Fruit fly (Drosophila melanogaster): ENCODE data around the gene Hyls1.
A peak's percentile ranks its signal among the peaks of the same experiment; 100 is the strongest.

Hyls1 gene

dm6 chr2L:16293703-16294233 lies 58.7 kb downstream of the Hyls1 start, which contains the start of gene Cyp303a1:
TSS of gene Cyp303a1 (plus strand) at chr2L:16294183.
- TF ChIP-seq Ets98B (GFP tag; IDR thresholded peaks at IDR 0.05) (no peak), D1 (tag; optimal IDR thresholded peaks at IDR 0.05) (no peak), EcR (GFP tag; optimal IDR thresholded peaks at IDR 0.05) (no peak), CG8301 (tag; optimal IDR thresholded peaks at IDR 0.05) (no peak), CG10348 (GFP tag; IDR thresholded peaks at IDR 0.05) (no peak), CG32121 (GFP tag; IDR thresholded peaks at IDR 0.05) (no peak), CG17806 (tag; optimal IDR thresholded peaks at IDR 0.05) (no peak), CG13204 (GFP tag; optimal IDR thresholded peaks at IDR 0.05) (no peak), CG8159 (tag; optimal IDR thresholded peaks at IDR 0.05) (no peak), Pif1A (GFP tag; optimal IDR thresholded peaks at IDR 0.05) (no peak)

dm6 chr2L:16292975-16293501 lies 59.4 kb downstream of the Hyls1 start, which contains the start of gene CG13258:
TSS of gene CG13258 (minus strand) at chr2L:16293025.
- peak; percentile 16; the same call in 1 of the 2 replicates for TF ChIP-seq Ets98B (GFP tag; IDR thresholded peaks at IDR 0.05)
- no peak for TF ChIP-seq EcR (GFP tag; optimal IDR thresholded peaks at IDR 0.05)
- no peak for TF ChIP-seq CG15710 (tag; optimal IDR thresholded peaks at IDR 0.05)
- no peak for TF ChIP-seq rn (GFP tag; IDR thresholded peaks at IDR 0.05)
- no peak for TF ChIP-seq Snoo (tag; optimal IDR thresholded peaks at IDR 0.05)
- TF ChIP-seq CG14655 (GFP tag; optimal IDR thresholded peaks at IDR 0.05) = no peak
- TF ChIP-seq CG13204 (GFP tag; optimal IDR thresholded peaks at IDR 0.05) = no peak
- no peak; the same call in 2 of the 3 replicates for TF ChIP-seq CG4496 (GFP tag; IDR thresholded peaks at IDR 0.05)

All from whole organism, pupa.